Fruit fly (Drosophila melanogaster) Kc167 (cell line): Measurements from ENCODE around the gene r-l.

Experiments used
- Sin3A ChIP-seq: fragments of >200 bp; optimal IDR thresholded peaks from 2 replicates; lab custom pipeline; 2018; ENCODE audit warnings: missing external identifiers
- h ChIP-seq: fragments of >200 bp; optimal IDR thresholded peaks from 3 replicates; lab custom pipeline; 2018; ENCODE audit warnings: missing external identifiers
- psq ChIP-seq: fragments of >200 bp; optimal IDR thresholded peaks from 2 replicates; lab custom pipeline; 2017; ENCODE audit warnings: missing external identifiers
- ttk ChIP-seq: sonication (Bioruptor generic); optimal IDR thresholded peaks from 2 replicates; lab custom pipeline; 2017; ENCODE audit warnings: missing external identifiers

dm6 chr3R:21022769-21023517, 50.2 kb downstream of the r-l start:
- TF ChIP-seq ttk (lab: Kevin White, UChicago), result no peak
- TF ChIP-seq Sin3A (lab: Kevin White, UChicago), result no peak
- no peak for TF ChIP-seq psq (lab: Kevin White, UChicago)
- TF ChIP-seq h (lab: Kevin White, UChicago), result no peak
